Fruit fly (Drosophila melanogaster) whole organism, prepupa: ENCODE data around the gene XNP.
A peak's percentile ranks its signal among the peaks of the same experiment; 100 is the strongest.

Experiments
- Blimp-1 ChIP-seq: fragments of 200-800 bp; sonication (Bioruptor generic); optimal IDR thresholded peaks from 3 replicates; lab custom pipeline; 2017; ENCODE audit warnings: missing biosample characterization, missing genetic modification characterization, mild to moderate bottlenecking, moderate library complexity, missing genetic modification reagents
- CG10631 ChIP-seq: fragments of 200-800 bp; sonication (Bioruptor generic); optimal IDR thresholded peaks from 2 replicates; lab custom pipeline; 2016; ENCODE audit warnings: missing biosample characterization, missing genetic modification characterization
- CG10669 ChIP-seq: fragments of 200-800 bp; sonication (Bioruptor generic); optimal IDR thresholded peaks from 3 replicates; lab custom pipeline; 2018; ENCODE audit warnings: missing biosample characterization, mild to moderate bottlenecking, missing genetic modification characterization, moderate library complexity
- CG11902 ChIP-seq: fragments of 200-800 bp; sonication (Bioruptor generic); optimal IDR thresholded peaks from 3 replicates; lab custom pipeline; 2016; ENCODE audit warnings: missing biosample characterization, missing genetic modification characterization
- CG15336 ChIP-seq: fragments of 200-800 bp; sonication (Bioruptor generic); IDR thresholded peaks from 2 replicates; pipeline ENCODE4 v1.3.6; 2022; ENCODE audit warnings: missing biosample characterization, missing genetic modification characterization
- CG3032 ChIP-seq: fragments of 200-800 bp; optimal IDR thresholded peaks from 2 replicates; lab custom pipeline; 2019; ENCODE audit warnings: missing biosample characterization, mild to moderate bottlenecking, missing genetic modification characterization, moderate library complexity
- CG31627 ChIP-seq: fragments of 200-800 bp; sonication (Bioruptor generic); optimal IDR thresholded peaks from 3 replicates; lab custom pipeline; 2016; ENCODE audit warnings: missing biosample characterization, missing genetic modification characterization
- CG32006 ChIP-seq: fragments of 200-800 bp; sonication (Bioruptor generic); optimal IDR thresholded peaks from 3 replicates; lab custom pipeline; 2017; ENCODE audit warnings: missing biosample characterization, mild to moderate bottlenecking, missing genetic modification characterization
- CG3919 ChIP-seq: fragments of 200-800 bp; sonication (Bioruptor generic); optimal IDR thresholded peaks from 3 replicates; lab custom pipeline; 2016; ENCODE audit warnings: missing biosample characterization, missing genetic modification characterization
- CG4318 ChIP-seq: fragments of 200-800 bp; sonication (Bioruptor generic); optimal IDR thresholded peaks from 3 replicates; lab custom pipeline; 2017; ENCODE audit warnings: missing biosample characterization, mild to moderate bottlenecking, missing genetic modification characterization
- CG6276 ChIP-seq: fragments of 200-800 bp; sonication (Bioruptor generic); optimal IDR thresholded peaks from 2 replicates; lab custom pipeline; 2017; ENCODE audit warnings: missing biosample characterization, mild to moderate bottlenecking, missing genetic modification characterization
- CG6792 ChIP-seq: fragments of 200-800 bp; sonication (Bioruptor generic); optimal IDR thresholded peaks from 3 replicates; lab custom pipeline; 2016; ENCODE audit warnings: missing biosample characterization, missing genetic modification characterization
- CG6808 ChIP-seq: fragments of 200-800 bp; sonication (Bioruptor generic); optimal IDR thresholded peaks from 3 replicates; lab custom pipeline; 2017; ENCODE audit warnings: missing biosample characterization, missing genetic modification characterization, mild to moderate bottlenecking, moderate library complexity, missing genetic modification reagents
- CG7368 ChIP-seq: fragments of 200-800 bp; sonication (Bioruptor generic); optimal IDR thresholded peaks from 3 replicates; lab custom pipeline; 2016; ENCODE audit warnings: missing biosample characterization, missing genetic modification characterization
- CG8119 ChIP-seq: fragments of 200-800 bp; sonication (Bioruptor generic); IDR thresholded peaks from 3 replicates; pipeline ENCODE4 v1.3.6; 2022; ENCODE audit warnings: missing biosample characterization, missing genetic modification characterization
- CG9139 ChIP-seq: fragments of 200-800 bp; sonication (Bioruptor generic); optimal IDR thresholded peaks from 3 replicates; lab custom pipeline; 2017; ENCODE audit warnings: missing biosample characterization, mild to moderate bottlenecking, missing genetic modification characterization
- Eip75B ChIP-seq: fragments of 200-800 bp; sonication (Bioruptor generic); optimal IDR thresholded peaks from 3 replicates; lab custom pipeline; 2016; ENCODE audit warnings: missing biosample characterization, missing genetic modification characterization
- Ets21C ChIP-seq: fragments of 200-800 bp; sonication (Bioruptor generic); optimal IDR thresholded peaks from 3 replicates; lab custom pipeline; 2016; ENCODE audit warnings: missing biosample characterization, missing genetic modification characterization
- Ets96B ChIP-seq: fragments of 200-800 bp; optimal IDR thresholded peaks from 2 replicates; lab custom pipeline; 2019; ENCODE audit warnings: missing biosample characterization, mild to moderate bottlenecking, missing genetic modification characterization, moderate library complexity
- Gug ChIP-seq: fragments of 200-800 bp; sonication (Bioruptor generic); IDR thresholded peaks from 2 replicates; pipeline ENCODE4 v1.3.6; 2022; ENCODE audit warnings: missing biosample characterization, missing genetic modification characterization
- Hr38 ChIP-seq: sonication (Bioruptor generic); optimal IDR thresholded peaks from 2 replicates; lab custom pipeline; 2016; ENCODE audit warnings: missing biosample characterization, missing genetic modification characterization
- Hr39 ChIP-seq: fragments of 200-800 bp; sonication (Bioruptor generic); optimal IDR thresholded peaks from 2 replicates; lab custom pipeline; 2016; ENCODE audit warnings: missing biosample characterization, missing genetic modification characterization
- Lpt ChIP-seq: fragments of 200-800 bp; sonication (Bioruptor generic); optimal IDR thresholded peaks from 3 replicates; lab custom pipeline; 2016; ENCODE audit warnings: missing biosample characterization, missing genetic modification characterization
- Met ChIP-seq: fragments of 200-800 bp; sonication (Bioruptor generic); optimal IDR thresholded peaks from 3 replicates; lab custom pipeline; 2016; ENCODE audit warnings: missing biosample characterization, missing genetic modification characterization
- OdsH ChIP-seq: fragments of 200-800 bp; sonication (Bioruptor generic); optimal IDR thresholded peaks from 3 replicates; lab custom pipeline; 2016; ENCODE audit warnings: missing biosample characterization, missing genetic modification characterization
- Smox ChIP-seq: fragments of 200-800 bp; sonication (Bioruptor generic); optimal IDR thresholded peaks from 3 replicates; lab custom pipeline; 2016; ENCODE audit warnings: missing biosample characterization, missing genetic modification characterization
- Sox102F ChIP-seq: fragments of 200-800 bp; sonication (Bioruptor generic); optimal IDR thresholded peaks from 2 replicates; lab custom pipeline; 2016; ENCODE audit warnings: missing biosample characterization, mild to moderate bottlenecking, missing genetic modification characterization
- Sox14 ChIP-seq: fragments of 200-800 bp; sonication (Bioruptor generic); optimal IDR thresholded peaks from 3 replicates; lab custom pipeline; 2016; ENCODE audit warnings: missing biosample characterization, missing genetic modification characterization
- Sox15 ChIP-seq: fragments of 200-800 bp; sonication (Bioruptor generic); optimal IDR thresholded peaks from 3 replicates; lab custom pipeline; 2016; ENCODE audit warnings: missing biosample characterization, missing genetic modification characterization
- achi ChIP-seq: fragments of 200-800 bp; sonication (Bioruptor generic); optimal IDR thresholded peaks from 3 replicates; lab custom pipeline; 2016; ENCODE audit warnings: missing biosample characterization, missing genetic modification characterization
- cyc ChIP-seq: fragments of 200-800 bp; sonication (Bioruptor generic); optimal IDR thresholded peaks from 3 replicates; lab custom pipeline; 2016; ENCODE audit warnings: missing biosample characterization, missing genetic modification characterization
- dsx ChIP-seq: fragments of 200-800 bp; optimal IDR thresholded peaks from 3 replicates; lab custom pipeline; 2019; ENCODE audit warnings: missing biosample characterization, mild to moderate bottlenecking, missing genetic modification characterization, moderate library complexity; ENCODE audit not compliant: poor library complexity, severe bottlenecking
- esn ChIP-seq: fragments of 200-800 bp; sonication (Bioruptor generic); optimal IDR thresholded peaks from 2 replicates; lab custom pipeline; 2016; ENCODE audit warnings: missing biosample characterization, mild to moderate bottlenecking, missing genetic modification characterization, moderate library complexity
- fkh ChIP-seq: fragments of 200-800 bp; sonication (Bioruptor generic); optimal IDR thresholded peaks from 3 replicates; lab custom pipeline; 2017; ENCODE audit warnings: missing biosample characterization, mild to moderate bottlenecking, missing genetic modification characterization, moderate library complexity
- net ChIP-seq: fragments of 200-800 bp; sonication (Bioruptor generic); optimal IDR thresholded peaks from 3 replicates; lab custom pipeline; 2016; ENCODE audit warnings: missing biosample characterization, missing genetic modification characterization
- pdm3 ChIP-seq: fragments of 200-800 bp; sonication (Bioruptor generic); optimal IDR thresholded peaks from 3 replicates; lab custom pipeline; 2016; ENCODE audit warnings: missing biosample characterization, missing genetic modification characterization
- salr ChIP-seq, 2 experiments: fragments of 200-800 bp; sonication (Bioruptor generic); optimal IDR thresholded peaks; 3 replicates each; lab custom pipeline; 2016 to 2018; ENCODE audit warnings: missing biosample characterization in 2 of 2, missing genetic modification characterization in 2 of 2, mild to moderate bottlenecking in 1 of 2
- spab ChIP-seq: fragments of 200-800 bp; sonication (Bioruptor generic); optimal IDR thresholded peaks from 2 replicates; lab custom pipeline; 2017; ENCODE audit warnings: missing biosample characterization, mild to moderate bottlenecking, missing genetic modification characterization, missing genetic modification reagents
- ss ChIP-seq, 2 experiments: fragments of 200-800 bp; sonication (Bioruptor generic); optimal IDR thresholded peaks; 2 replicates in 1 of 2; 3 replicates in 1 of 2; lab custom pipeline; 2017 to 2018; ENCODE audit warnings: mild to moderate bottlenecking in 2 of 2, missing biosample characterization in 2 of 2, missing genetic modification characterization in 2 of 2, moderate library complexity in 1 of 2
- svp ChIP-seq: fragments of 200-800 bp; sonication (Bioruptor generic); peaks from one replicate; lab custom pipeline; 2016; ENCODE audit warnings: missing biosample characterization, missing genetic modification characterization
- topi ChIP-seq: fragments of 200-800 bp; sonication (Bioruptor generic); optimal IDR thresholded peaks from 3 replicates; lab custom pipeline; 2016; ENCODE audit warnings: missing biosample characterization, missing genetic modification characterization

XNP gene

DNA sequence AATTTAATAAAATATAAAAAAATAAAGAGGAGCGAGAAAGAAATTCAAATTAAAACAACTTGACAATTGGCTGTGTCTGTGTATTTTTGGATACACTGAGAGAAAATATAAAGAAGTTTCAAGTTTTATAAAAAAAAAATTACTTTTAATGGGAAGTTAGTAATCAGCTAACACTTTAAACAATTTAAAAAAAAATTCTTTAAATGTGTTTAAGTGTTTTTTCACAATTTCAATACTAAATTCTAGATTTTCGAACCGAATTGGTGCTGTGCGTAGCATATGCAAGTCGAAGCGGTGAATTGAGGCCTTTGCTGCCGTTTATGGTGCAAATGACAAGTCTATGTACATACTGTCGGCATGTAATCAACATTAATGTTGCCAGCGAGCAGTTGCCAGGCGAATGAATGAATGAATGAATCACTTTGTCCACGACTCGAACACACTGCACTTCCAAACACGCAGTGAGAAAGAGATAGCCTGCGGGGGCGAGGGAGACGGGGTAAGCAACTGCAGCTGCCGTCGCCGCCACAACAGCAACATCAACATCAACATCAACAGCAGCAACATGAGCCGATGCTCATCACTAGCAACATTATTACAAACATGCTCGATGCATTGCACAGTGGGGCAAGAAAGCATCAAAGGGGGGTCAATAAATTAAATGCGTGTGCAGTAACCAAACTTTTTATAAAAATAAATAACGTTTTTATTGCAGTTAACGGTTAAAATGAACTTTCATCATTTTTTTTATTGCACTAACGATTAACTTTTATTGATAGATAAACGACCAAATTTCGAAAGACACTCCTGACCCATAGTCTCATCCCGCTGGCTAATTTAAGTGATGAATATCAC is 36.9 kb downstream of the XNP start (continued):
- TF ChIP-seq CG4318 (GFP tag; lab: Kevin White, UChicago) (peak; percentile 92), Lpt (peak; percentile 91), net (GFP tag; lab: Kevin White, UChicago) (peak; percentile 88), CG11902 (peak; percentile 81), spab (peak; percentile 86), Ets21C (GFP tag; lab: Kevin White, UChicago) (peak; percentile 74), CG9139 (peak; percentile 71), CG7368 (GFP tag; lab: Kevin White, UChicago) (peak; percentile 65), Sox102F (peak; percentile 77), Met (GFP tag; lab: Kevin White, UChicago) (peak; percentile 81), Sox15 (peak; percentile 82), OdsH (peak; percentile 91), cyc (GFP tag; lab: Kevin White, UChicago) (peak; percentile 75), CG6808 (GFP tag; lab: Kevin White, UChicago) (peak; percentile 80), CG3919 (GFP tag; lab: Kevin White, UChicago) (peak; percentile 91), Sox14 (peak; percentile 89), ss (GFP tag; optimal IDR thresholded peaks at IDR 0.05; lab: Kevin White, UChicago) (peak; percentile 71 to 82), Smox (GFP tag; lab: Kevin White, UChicago) (peak; percentile 67), pdm3 (GFP tag; lab: Kevin White, UChicago) (peak; percentile 91), esn (GFP tag; lab: Kevin White, UChicago) (peak; percentile 82), achi (GFP tag; lab: Kevin White, UChicago) (peak; percentile 90), CG15336 (GFP tag; lab: Robert Waterston, UW) (peak; percentile 95), CG6792 (peak; percentile 90), salr (GFP tag; optimal IDR thresholded peaks at IDR 0.05; lab: Kevin White, UChicago) (peak; percentile 77 to 87), svp (peak; percentile 91), Hr39 (GFP tag; lab: Kevin White, UChicago) (peak; percentile 80), Gug (GFP tag; lab: Robert Waterston, UW) (peak; percentile 86), fkh (GFP tag; lab: Kevin White, UChicago) (no peak), CG32006 (GFP tag; lab: Kevin White, UChicago) (peak; percentile 94), Blimp-1 (GFP tag; lab: Kevin White, UChicago) (no peak), CG10669 (GFP tag; lab: Kevin White, UChicago) (peak; percentile 90), topi (GFP tag; lab: Kevin White, UChicago) (peak; percentile 84), CG6276 (peak; percentile 83), Ets96B (tag; lab: Kevin White, UChicago) (peak; percentile 92), CG31627 (GFP tag; lab: Kevin White, UChicago) (peak; percentile 82), CG8119 (GFP tag; lab: Robert Waterston, UW) (peak; percentile 93), Eip75B (GFP tag; lab: Kevin White, UChicago) (peak; percentile 90), dsx (peak; percentile 87), Hr38 (no peak), CG10631 (GFP tag; lab: Kevin White, UChicago) (peak; percentile 89), CG3032 (tag; lab: Kevin White, UChicago) (peak; percentile 84)
